Worm (Caenorhabditis elegans): Measurements from ENCODE around the gene spe-51.

spe-51 gene

ce11 chrIV:4652365-4652844, 40.2 kb upstream of the spe-51 start, which contains the start of gene F29B9.5:
Gene F29B9.5, plus strand, starts transcription at chrIV:4652415.
- TF ChIP-seq ama-1 (optimal IDR thresholded peaks at IDR 0.05) (peak; percentile 78), unc-62 (GFP tag; optimal IDR thresholded peaks at IDR 0.05) (no peak)

- TF ChIP-seq R02D3.7 (tag; optimal IDR thresholded peaks at IDR 0.05) (no peak), lin-39 (tag; optimal IDR thresholded peaks at IDR 0.05) (no peak), skn-1 (tag; optimal IDR thresholded peaks at IDR 0.05) (no peak), ceh-16 (tag; optimal IDR thresholded peaks at IDR 0.05) (no peak), pqm-1 (tag; optimal IDR thresholded peaks at IDR 0.05) (no peak), nhr-77 (tag; optimal IDR thresholded peaks at IDR 0.05) (no peak), nhr-23 (tag; optimal IDR thresholded peaks at IDR 0.05) (no peak), hmg-11 (tag; optimal IDR thresholded peaks at IDR 0.05) (no peak), jun-1 (tag; optimal IDR thresholded peaks at IDR 0.05) (no peak), ztf-4 (tag; optimal IDR thresholded peaks at IDR 0.05) (no peak), fkh-2 (tag; optimal IDR thresholded peaks at IDR 0.05) (no peak), mdl-1 (tag; optimal IDR thresholded peaks at IDR 0.05) (no peak), zag-1 (tag; optimal IDR thresholded peaks at IDR 0.05) (no peak), sea-2 (GFP tag; optimal IDR thresholded peaks at IDR 0.05) (no peak), pha-4 (tag; optimal IDR thresholded peaks at IDR 0.05) (no peak), nhr-76 (tag; optimal IDR thresholded peaks at IDR 0.05) (no peak), aly-2 (tag; optimal IDR thresholded peaks at IDR 0.05) (no peak), lin-15B (tag; optimal IDR thresholded peaks at IDR 0.05) (no peak), elt-3 (tag; optimal IDR thresholded peaks at IDR 0.05) (no peak)
Measured at ce11 chrIV:4652962-4653361, 39.6 kb upstream of the spe-51 start, which contains the start of gene psr-1. Gene psr-1, plus strand, starts transcription at chrIV:4653262.

- no peak for TF ChIP-seq nhr-77 (tag; optimal IDR thresholded peaks at IDR 0.05)
- TF ChIP-seq aly-2 (tag; optimal IDR thresholded peaks at IDR 0.05) = no peak
- no peak for TF ChIP-seq lin-15B (tag; optimal IDR thresholded peaks at IDR 0.05)
- no peak for TF ChIP-seq unc-62 (GFP tag; optimal IDR thresholded peaks at IDR 0.05)
- TF ChIP-seq nhr-23 (tag; optimal IDR thresholded peaks at IDR 0.05) = no peak
- no peak for TF ChIP-seq nfya-1 (tag; optimal IDR thresholded peaks at IDR 0.05; ENCODE audit: insufficient read depth)
- no peak for TF ChIP-seq mml-1 (tag; optimal IDR thresholded peaks at IDR 0.05)
- TF ChIP-seq pqm-1 (tag; optimal IDR thresholded peaks at IDR 0.05) = no peak
- TF ChIP-seq lsy-12 (tag; optimal IDR thresholded peaks at IDR 0.05) = no peak
- TF ChIP-seq daf-12 (tag; optimal IDR thresholded peaks at IDR 0.05) = no peak
- TF ChIP-seq ama-1 (optimal IDR thresholded peaks at IDR 0.05) = no peak
- no peak for TF ChIP-seq ceh-82 (tag; optimal IDR thresholded peaks at IDR 0.05)
- no peak for TF ChIP-seq mdl-1 (tag; optimal IDR thresholded peaks at IDR 0.05)
- TF ChIP-seq ztf-11 (tag; optimal IDR thresholded peaks at IDR 0.05) = no peak
- TF ChIP-seq nhr-237 (tag; optimal IDR thresholded peaks at IDR 0.05) = no peak
- no peak for TF ChIP-seq nhr-43 (tag; optimal IDR thresholded peaks at IDR 0.05; ENCODE audit: poor library complexity, severe bottlenecking)
- TF ChIP-seq nhr-67 (tag; optimal IDR thresholded peaks at IDR 0.05) = no peak
- TF ChIP-seq sea-2 (GFP tag; optimal IDR thresholded peaks at IDR 0.05) = no peak
Measured at ce11 chrIV:4653708-4654107, 38.9 kb upstream of the spe-51 start.

- no peak for TF ChIP-seq ztf-11 (tag; optimal IDR thresholded peaks at IDR 0.05)
- TF ChIP-seq lin-15B (tag; optimal IDR thresholded peaks at IDR 0.05) = no peak
- no peak for TF ChIP-seq elt-3 (tag; optimal IDR thresholded peaks at IDR 0.05)
- no peak for TF ChIP-seq fkh-10 (GFP tag; optimal IDR thresholded peaks at IDR 0.05)
- TF ChIP-seq ceh-9 (tag; optimal IDR thresholded peaks at IDR 0.05) = no peak
- no peak for TF ChIP-seq egl-27 (tag; optimal IDR thresholded peaks at IDR 0.05)
- TF ChIP-seq ztf-4 (tag; optimal IDR thresholded peaks at IDR 0.05) = no peak
- TF ChIP-seq ceh-82 (tag; optimal IDR thresholded peaks at IDR 0.05) = no peak
- peak; percentile 10 for TF ChIP-seq lin-39 (tag; optimal IDR thresholded peaks at IDR 0.05)
Measured at ce11 chrIV:4655979-4656378, 36.6 kb upstream of the spe-51 start.

ce11 chrIV:4656380-4656779, 36.2 kb upstream of the spe-51 start:
- TF ChIP-seq skn-1 (tag; optimal IDR thresholded peaks at IDR 0.05) (no peak), sea-2 (GFP tag; optimal IDR thresholded peaks at IDR 0.05) (no peak), nhr-11 (tag; optimal IDR thresholded peaks at IDR 0.05) (no peak), eor-1 (tag; optimal IDR thresholded peaks at IDR 0.05) (no peak), nhr-43 (tag; optimal IDR thresholded peaks at IDR 0.05; ENCODE audit: poor library complexity, severe bottlenecking) (no peak), mml-1 (tag; optimal IDR thresholded peaks at IDR 0.05) (no peak)
